Worm (Caenorhabditis elegans): Measurements from ENCODE around the gene T07A5.1.

T07A5.1 gene

ce11 chrIII:10285623-10286022, 20.4 kb downstream of the T07A5.1 start, which contains the start of gene K10G9.2:
K10G9.2 (plus strand) TSS chrIII:10285923.
- TF ChIP-seq nhr-76 (tag; optimal IDR thresholded peaks at IDR 0.05), result no peak
- TF ChIP-seq ceh-83 (GFP tag; optimal IDR thresholded peaks at IDR 0.05), result no peak
- no peak for TF ChIP-seq bed-3 (GFP tag; optimal IDR thresholded peaks at IDR 0.05)
- TF ChIP-seq sem-2 (GFP tag; optimal IDR thresholded peaks at IDR 0.05), result no peak
- no peak for TF ChIP-seq drap-1 (GFP tag; optimal IDR thresholded peaks at IDR 0.05)
- TF ChIP-seq ceh-43 (GFP tag; optimal IDR thresholded peaks at IDR 0.05), result no peak
- no peak for TF ChIP-seq nhr-28 (tag; optimal IDR thresholded peaks at IDR 0.05)
- TF ChIP-seq lin-13 (tag; optimal IDR thresholded peaks at IDR 0.05), result no peak
- no peak for TF ChIP-seq lsy-2 (tag; optimal IDR thresholded peaks at IDR 0.05)
- no peak for TF ChIP-seq M03D4.4 (tag; optimal IDR thresholded peaks at IDR 0.05)
- no peak for TF ChIP-seq cnd-1 (tag; optimal IDR thresholded peaks at IDR 0.05)
- TF ChIP-seq mab-5 (tag; optimal IDR thresholded peaks at IDR 0.05), result no peak

ce11 chrIII:10284214-10284613, 21.8 kb downstream of the T07A5.1 start:
- TF ChIP-seq lin-13 (tag; optimal IDR thresholded peaks at IDR 0.05) (no peak), ceh-43 (GFP tag; optimal IDR thresholded peaks at IDR 0.05) (no peak), ceh-39 (tag; optimal IDR thresholded peaks at IDR 0.05) (no peak), nhr-12 (tag; optimal IDR thresholded peaks at IDR 0.05) (no peak), lsy-2 (tag; optimal IDR thresholded peaks at IDR 0.05) (peak; percentile 0), hlh-1 (tag; optimal IDR thresholded peaks at IDR 0.05) (no peak), snpc-4 (tag; optimal IDR thresholded peaks at IDR 0.05) (no peak), nhr-237 (tag; optimal IDR thresholded peaks at IDR 0.05) (no peak), unc-39 (tag; optimal IDR thresholded peaks at IDR 0.05) (no peak), pha-4 (tag; optimal IDR thresholded peaks at IDR 0.05) (no peak), mep-1 (tag; optimal IDR thresholded peaks at IDR 0.05) (no peak), lin-32 (GFP tag; optimal IDR thresholded peaks at IDR 0.05) (no peak), ces-1 (GFP tag; optimal IDR thresholded peaks at IDR 0.05) (peak; percentile 99), cnd-1 (tag; optimal IDR thresholded peaks at IDR 0.05) (no peak), unc-62 (GFP tag; optimal IDR thresholded peaks at IDR 0.05) (no peak), flh-1 (GFP tag; optimal IDR thresholded peaks at IDR 0.05) (no peak), elt-3 (tag; optimal IDR thresholded peaks at IDR 0.05) (no peak), nhr-2 (tag; optimal IDR thresholded peaks at IDR 0.05) (no peak), nhr-76 (tag; optimal IDR thresholded peaks at IDR 0.05) (no peak), nhr-28 (tag; optimal IDR thresholded peaks at IDR 0.05) (no peak), ham-2 (GFP tag; optimal IDR thresholded peaks at IDR 0.05) (no peak), mls-2 (tag; optimal IDR thresholded peaks at IDR 0.05) (peak; percentile 69), unc-120 (tag; optimal IDR thresholded peaks at IDR 0.05; ENCODE audit: poor library complexity, severe bottlenecking) (peak; percentile 68), sem-2 (GFP tag; optimal IDR thresholded peaks at IDR 0.05) (no peak), blmp-1 (tag; optimal IDR thresholded peaks at IDR 0.05) (no peak), bed-3 (GFP tag; optimal IDR thresholded peaks at IDR 0.05) (no peak), tbx-8 (GFP tag; optimal IDR thresholded peaks at IDR 0.05) (no peak), ztf-11 (tag; optimal IDR thresholded peaks at IDR 0.05) (no peak), ceh-83 (GFP tag; optimal IDR thresholded peaks at IDR 0.05) (no peak), zip-8 (tag; optimal IDR thresholded peaks at IDR 0.05) (no peak), elt-1 (tag; optimal IDR thresholded peaks at IDR 0.05; ENCODE audit: borderline replicate concordance, insufficient read depth) (no peak), sptf-1 (tag; optimal IDR thresholded peaks at IDR 0.05) (peak; percentile 45), M03D4.4 (tag; optimal IDR thresholded peaks at IDR 0.05) (peak; percentile 38), mab-5 (tag; optimal IDR thresholded peaks at IDR 0.05) (no peak), drap-1 (GFP tag; optimal IDR thresholded peaks at IDR 0.05) (no peak)

ce11 chrIII:10278826-10279225, 27.2 kb downstream of the T07A5.1 start, which contains the start of gene pad-2:
pad-2 (plus strand) TSS chrIII:10279126.
- no peak for TF ChIP-seq cnd-1 (tag; optimal IDR thresholded peaks at IDR 0.05)
- TF ChIP-seq hlh-1 (tag; optimal IDR thresholded peaks at IDR 0.05), result no peak
- no peak for TF ChIP-seq mab-5 (tag; optimal IDR thresholded peaks at IDR 0.05)
- no peak for TF ChIP-seq ceh-83 (GFP tag; optimal IDR thresholded peaks at IDR 0.05)
- TF ChIP-seq mls-2 (tag; optimal IDR thresholded peaks at IDR 0.05), result no peak
- no peak for TF ChIP-seq lsy-2 (tag; optimal IDR thresholded peaks at IDR 0.05)
- TF ChIP-seq elt-3 (tag; optimal IDR thresholded peaks at IDR 0.05), result no peak
- no peak for TF ChIP-seq sptf-1 (tag; optimal IDR thresholded peaks at IDR 0.05)
- no peak for TF ChIP-seq lin-32 (GFP tag; optimal IDR thresholded peaks at IDR 0.05)
- no peak for TF ChIP-seq ceh-43 (GFP tag; optimal IDR thresholded peaks at IDR 0.05)
- no peak for TF ChIP-seq ztf-11 (tag; optimal IDR thresholded peaks at IDR 0.05)
- TF ChIP-seq nhr-237 (tag; optimal IDR thresholded peaks at IDR 0.05), result no peak
- TF ChIP-seq unc-62 (GFP tag; optimal IDR thresholded peaks at IDR 0.05), result no peak
- no peak for TF ChIP-seq elt-1 (tag; optimal IDR thresholded peaks at IDR 0.05; ENCODE audit: borderline replicate concordance, insufficient read depth)
